Fruit fly (Drosophila melanogaster): ENCODE data around the gene CG43135.

DNA sequence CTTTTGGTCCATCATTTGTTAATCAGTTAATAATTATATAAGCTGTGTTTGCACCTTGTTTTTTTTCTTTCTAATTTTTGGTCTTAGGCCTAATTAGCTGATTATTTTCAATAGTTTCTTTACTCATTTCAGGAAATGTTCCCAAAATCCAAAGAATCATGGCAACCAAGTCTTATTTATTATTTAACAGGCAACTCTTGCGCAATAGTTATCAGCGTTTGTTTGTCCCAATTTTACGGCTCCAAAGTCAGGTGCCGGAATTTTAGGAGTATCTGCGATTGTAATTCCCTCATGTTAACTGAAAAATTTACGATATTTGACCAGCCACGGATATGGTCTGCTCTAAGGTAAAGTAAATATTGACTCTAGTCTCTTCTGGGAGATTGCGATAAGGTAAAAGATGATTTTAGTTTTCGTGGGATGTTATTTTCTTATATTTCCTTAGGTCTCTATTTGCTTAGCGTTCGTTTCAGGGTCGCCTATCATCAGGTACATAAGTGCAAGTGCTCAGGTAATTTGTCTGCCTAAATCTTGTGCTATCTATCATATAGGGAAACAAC is 45.9 kb upstream of the CG43135 start:
- TF ChIP-seq br (GFP tag; optimal IDR thresholded peaks at IDR 0.05) (no peak), brk (GFP tag; optimal IDR thresholded peaks at IDR 0.05) (no peak), fru (GFP tag; optimal IDR thresholded peaks at IDR 0.05) (no peak), woc (GFP tag; optimal IDR thresholded peaks at IDR 0.05) (no peak), foxo (GFP tag; optimal IDR thresholded peaks at IDR 0.05) (no peak), Hr83 (GFP tag; optimal IDR thresholded peaks at IDR 0.05; ENCODE audit: poor library complexity, severe bottlenecking) (no peak), lola (GFP tag; optimal IDR thresholded peaks at IDR 0.05) (no peak), Sp1 (GFP tag; optimal IDR thresholded peaks at IDR 0.05) (no peak), Hr78 (GFP tag; optimal IDR thresholded peaks at IDR 0.05) (no peak), h (GFP tag; optimal IDR thresholded peaks at IDR 0.05) (no peak), CrebA (GFP tag; optimal IDR thresholded peaks at IDR 0.05; ENCODE audit: borderline replicate concordance) (no peak), CG32264 (GFP tag; optimal IDR thresholded peaks at IDR 0.05) (no peak), ey (GFP tag; optimal IDR thresholded peaks at IDR 0.05) (no peak), psq (GFP tag; optimal IDR thresholded peaks at IDR 0.05) (no peak)
